Fruit fly (Drosophila melanogaster) whole organism, pupa: ENCODE measurements around the gene Pcyt1.

Experiments used
- CG8301 ChIP-seq: fragments of 200-800 bp; sonication (Bioruptor generic); optimal IDR thresholded peaks from 2 replicates; lab custom pipeline; 2018; ENCODE audit warnings: missing biosample characterization, mild to moderate bottlenecking, missing genetic modification characterization
- CG9948 ChIP-seq: fragments of 200-800 bp; sonication (Bioruptor generic); optimal IDR thresholded peaks from 2 replicates; lab custom pipeline; 2018; ENCODE audit warnings: missing biosample characterization, mild to moderate bottlenecking, missing genetic modification characterization, moderate library complexity

- peak; percentile 71 for TF ChIP-seq CG9948 (tag; lab: Kevin White, UChicago)
- peak; percentile 86 for TF ChIP-seq CG8301 (tag; lab: Kevin White, UChicago)
Observed at dm6 chr3L:1584781-1585180, 38.9 kb downstream of the Pcyt1 start.
